Worm (Caenorhabditis elegans): ENCODE data around the gene C31H2.3.

DNA sequence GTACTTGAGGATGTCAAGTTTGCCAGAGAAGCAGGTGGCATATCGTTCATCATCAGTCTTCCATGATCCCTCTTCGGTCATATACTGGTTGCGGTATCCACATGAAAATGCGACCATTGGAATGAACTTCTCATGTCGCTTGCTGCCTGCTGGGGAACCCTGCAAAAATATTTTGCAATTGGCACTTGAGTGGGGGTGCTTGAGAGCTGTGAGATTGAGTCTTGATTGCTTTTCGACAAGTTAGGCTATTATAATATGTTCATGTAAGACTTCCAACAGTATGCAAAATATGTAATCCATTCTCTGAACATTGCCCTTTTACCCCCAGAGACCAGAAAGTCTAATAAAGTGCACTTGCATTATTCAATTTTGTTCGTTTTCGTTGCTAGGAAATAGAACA lies 38.0 kb downstream of the C31H2.3 start:
- no peak for TF ChIP-seq lin-39 (tag; optimal IDR thresholded peaks at IDR 0.05)
- no peak for TF ChIP-seq snpc-4 (tag; optimal IDR thresholded peaks at IDR 0.05)

All from whole organism, L2 larva.